Worm (Caenorhabditis elegans) whole organism, L4 larva: ENCODE data around the gene Y46G5A.39.

Experiments used
- F49E8.2 ChIP-seq: sonication (generic microtip); optimal IDR thresholded peaks from 2 replicates; lab custom pipeline; 2016; ENCODE audit warnings: missing compliant biosample characterization, mild to moderate bottlenecking, missing genetic modification characterization, borderline replicate concordance
- R02D3.7 ChIP-seq: fragments of 150-350 bp; sonication (generic microtip); optimal IDR thresholded peaks from 3 replicates; lab custom pipeline; 2014; ENCODE audit warnings: missing biosample characterization, missing genetic modification characterization
- Y105C5A.15 ChIP-seq: fragments of 200-800 bp; sonication (Bioruptor generic); IDR thresholded peaks from 2 replicates; pipeline ENCODE4 v1.3.6; 2022; ENCODE audit warnings: missing genetic modification characterization, missing compliant biosample characterization
- Y75B8A.6 ChIP-seq: fragments of 200-800 bp; sonication (Bioruptor generic); IDR thresholded peaks from 2 replicates; pipeline ENCODE4 v1.3.6; 2022; ENCODE audit warnings: missing genetic modification reagents, missing genetic modification characterization, missing compliant biosample characterization
- ZK337.2 ChIP-seq: fragments of 200-800 bp; sonication (Bioruptor generic); IDR thresholded peaks from 2 replicates; pipeline ENCODE4 v1.3.6; 2022; ENCODE audit warnings: missing genetic modification reagents, missing genetic modification characterization, missing compliant biosample characterization
- ZK546.5 ChIP-seq, 2 experiments: sonication (generic microtip); optimal IDR thresholded peaks; 2 replicates each; lab custom pipeline; 2017; ENCODE audit warnings: missing biosample characterization in 2 of 2, missing genetic modification characterization in 2 of 2
- aly-2 ChIP-seq: sonication (generic microtip); optimal IDR thresholded peaks from 2 replicates; lab custom pipeline; 2018; ENCODE audit warnings: missing biosample characterization, missing genetic modification characterization
- ceh-28 ChIP-seq: fragments of 150-350 bp; optimal IDR thresholded peaks from 2 replicates; lab custom pipeline; 2014; ENCODE audit warnings: missing biosample characterization, missing genetic modification reagents, missing genetic modification characterization
- ceh-44 ChIP-seq: fragments of 200-800 bp; sonication (Bioruptor generic); IDR thresholded peaks from 2 replicates; pipeline ENCODE4 v1.3.6; 2022; ENCODE audit warnings: missing genetic modification reagents, missing genetic modification characterization, missing compliant biosample characterization
- cey-2 ChIP-seq: sonication (generic microtip); optimal IDR thresholded peaks from 3 replicates; lab custom pipeline; 2017; ENCODE audit warnings: missing genetic modification characterization, mild to moderate bottlenecking, missing compliant biosample characterization, antibody characterized with exemption, borderline replicate concordance; ENCODE audit not compliant: insufficient read depth
- ctbp-1 ChIP-seq: fragments of 200-800 bp; sonication (Bioruptor generic); IDR thresholded peaks from 2 replicates; pipeline ENCODE4 v1.3.6; 2022; ENCODE audit warnings: missing genetic modification reagents, missing genetic modification characterization, missing compliant biosample characterization
- daf-16 ChIP-seq, 3 experiments: sonication (generic microtip); optimal IDR thresholded peaks; 2 replicates each; lab custom pipeline; 2016 to 2017; ENCODE audit warnings: missing genetic modification characterization in 3 of 3, missing genetic modification reagents in 3 of 3, mild to moderate bottlenecking in 2 of 3, missing compliant biosample characterization in 2 of 3, missing biosample characterization in 1 of 3, moderate library complexity in 1 of 3
- dmd-6 ChIP-seq: fragments of 200-800 bp; sonication (Bioruptor generic); IDR thresholded peaks from 2 replicates; pipeline ENCODE4 v1.3.6; 2022; ENCODE audit warnings: missing genetic modification reagents, missing genetic modification characterization, missing compliant biosample characterization
- dmd-9 ChIP-seq: fragments of 200-800 bp; sonication (Bioruptor generic); IDR thresholded peaks from 2 replicates; pipeline ENCODE4 v1.3.6; 2022; ENCODE audit warnings: missing genetic modification reagents, missing genetic modification characterization, missing compliant biosample characterization
- duxl-1 ChIP-seq: sonication (generic microtip); optimal IDR thresholded peaks from 2 replicates; lab custom pipeline; 2016; ENCODE audit warnings: mild to moderate bottlenecking, missing genetic modification characterization, moderate library complexity, missing compliant biosample characterization; ENCODE audit not compliant: poor library complexity
- fos-1 ChIP-seq: fragments of 150-350 bp; optimal IDR thresholded peaks from 2 replicates; lab custom pipeline; 2014; ENCODE audit warnings: missing biosample characterization, missing genetic modification characterization
- gei-8 ChIP-seq: fragments of 200-800 bp; sonication (Bioruptor generic); optimal IDR thresholded peaks from 2 replicates; lab custom pipeline; 2018; ENCODE audit warnings: mild to moderate bottlenecking, missing genetic modification characterization, missing compliant biosample characterization
- hif-1 ChIP-seq, 2 experiments: sonication (generic microtip); optimal IDR thresholded peaks; 2 replicates each; lab custom pipeline; 2016 to 2017; ENCODE audit warnings: missing compliant biosample characterization in 2 of 2, missing genetic modification characterization in 2 of 2, missing genetic modification reagents in 2 of 2, missing genotype in 2 of 2, mild to moderate bottlenecking in 1 of 2
- lim-7 ChIP-seq: fragments of 200-800 bp; sonication (Bioruptor generic); IDR thresholded peaks from 2 replicates; pipeline ENCODE4 v1.3.6; 2022; ENCODE audit warnings: missing genetic modification characterization, missing compliant biosample characterization
- lin-13 ChIP-seq: fragments of 150-350 bp; optimal IDR thresholded peaks from 2 replicates; lab custom pipeline; 2014; ENCODE audit warnings: missing biosample characterization, missing genetic modification reagents, missing genetic modification characterization
- lin-39 ChIP-seq: fragments of 150-350 bp; optimal IDR thresholded peaks from 2 replicates; lab custom pipeline; 2014; ENCODE audit warnings: missing biosample characterization, missing genetic modification reagents, missing genetic modification characterization
- lir-3 ChIP-seq: sonication (generic microtip); optimal IDR thresholded peaks from 2 replicates; lab custom pipeline; 2016; ENCODE audit warnings: mild to moderate bottlenecking, missing genetic modification characterization, missing compliant biosample characterization
- lsy-2 ChIP-seq, 2 experiments: fragments of 150-350 bp in 1 of 2; sonication (generic microtip) in 1 of 2; optimal IDR thresholded peaks; 2 replicates each; lab custom pipeline; 2014 to 2017; ENCODE audit warnings: missing biosample characterization in 2 of 2, missing genetic modification characterization in 2 of 2
- mdt-29 ChIP-seq: fragments of 200-800 bp; sonication (Bioruptor generic); IDR thresholded peaks from 2 replicates; pipeline ENCODE4 v1.3.6; 2022; ENCODE audit warnings: missing genetic modification reagents, missing genetic modification characterization, missing compliant biosample characterization
- mxl-3 ChIP-seq: fragments of 200-800 bp; sonication (Bioruptor generic); optimal IDR thresholded peaks from 2 replicates; lab custom pipeline; 2018; ENCODE audit warnings: mild to moderate bottlenecking, missing genetic modification characterization, missing compliant biosample characterization
- nhr-102 ChIP-seq: sonication (generic microtip); optimal IDR thresholded peaks from 2 replicates; lab custom pipeline; 2016; ENCODE audit warnings: mild to moderate bottlenecking, missing genetic modification characterization, moderate library complexity, missing compliant biosample characterization
- nhr-11 ChIP-seq: fragments of 150-350 bp; optimal IDR thresholded peaks from 2 replicates; lab custom pipeline; 2014; ENCODE audit warnings: missing biosample characterization, missing genetic modification characterization
- nhr-28 ChIP-seq: fragments of 150-350 bp; optimal IDR thresholded peaks from 2 replicates; lab custom pipeline; 2014; ENCODE audit warnings: missing biosample characterization, missing genetic modification characterization
- nhr-42 ChIP-seq: fragments of 200-800 bp; sonication (Bioruptor generic); IDR thresholded peaks from 2 replicates; pipeline ENCODE4 v1.3.6; 2022; ENCODE audit warnings: missing genetic modification characterization, missing compliant biosample characterization
- nhr-48 ChIP-seq: sonication (generic microtip); optimal IDR thresholded peaks from 2 replicates; lab custom pipeline; 2016; ENCODE audit warnings: mild to moderate bottlenecking, missing genetic modification characterization, missing compliant biosample characterization
- nhr-6 ChIP-seq: fragments of 150-350 bp; optimal IDR thresholded peaks from 2 replicates; lab custom pipeline; 2014; ENCODE audit warnings: missing biosample characterization, missing genetic modification characterization
- nhr-77 ChIP-seq: fragments of 150-350 bp; optimal IDR thresholded peaks from 2 replicates; lab custom pipeline; 2014; ENCODE audit warnings: missing biosample characterization, missing genetic modification characterization
- pha-4 ChIP-seq, 2 experiments: fragments of 150-350 bp in 1 of 2; fragments of 200-800 bp in 1 of 2; sonication (Bioruptor generic) in 1 of 2; IDR thresholded peaks in 1 of 2; optimal IDR thresholded peaks in 1 of 2; 2 replicates each; pipeline versions ENCODE4 v1.3.6 to Lab custom; 2014 to 2022; ENCODE audit warnings: missing genetic modification characterization in 2 of 2, missing genetic modification reagents in 2 of 2, missing biosample characterization in 1 of 2, missing compliant biosample characterization in 1 of 2
- sdz-12 ChIP-seq: fragments of 200-800 bp; sonication (Bioruptor generic); optimal IDR thresholded peaks from 2 replicates; lab custom pipeline; 2018; ENCODE audit warnings: mild to moderate bottlenecking, missing genetic modification characterization, missing compliant biosample characterization
- set-16 ChIP-seq: fragments of 200-800 bp; sonication (Bioruptor generic); IDR thresholded peaks from 2 replicates; pipeline ENCODE4 v1.3.6; 2022; ENCODE audit warnings: missing genetic modification reagents, missing genetic modification characterization, missing compliant biosample characterization
- skn-1 ChIP-seq: fragments of 150-350 bp; optimal IDR thresholded peaks from 2 replicates; lab custom pipeline; 2014; ENCODE audit warnings: missing biosample characterization, missing genetic modification characterization
- snpc-1.2 ChIP-seq: fragments of 200-800 bp; sonication (Bioruptor generic); IDR thresholded peaks from 2 replicates; pipeline ENCODE4 v1.3.6; 2022; ENCODE audit warnings: missing genetic modification reagents, missing genetic modification characterization, missing compliant biosample characterization
- spr-3 ChIP-seq: fragments of 200-800 bp; sonication (Bioruptor generic); optimal IDR thresholded peaks from 2 replicates; lab custom pipeline; 2018; ENCODE audit warnings: mild to moderate bottlenecking, missing genetic modification characterization, missing compliant biosample characterization
- tag-97 ChIP-seq: fragments of 200-800 bp; sonication (Bioruptor generic); IDR thresholded peaks from 2 replicates; pipeline ENCODE4 v1.3.6; 2022; ENCODE audit warnings: missing genetic modification characterization, missing compliant biosample characterization
- unc-130 ChIP-seq: sonication (generic microtip); optimal IDR thresholded peaks from 2 replicates; lab custom pipeline; 2016; ENCODE audit warnings: missing genetic modification reagents, missing genetic modification characterization, missing compliant biosample characterization
- unc-39 ChIP-seq: sonication (generic microtip); optimal IDR thresholded peaks from 2 replicates; lab custom pipeline; 2017; ENCODE audit warnings: missing biosample characterization, missing genetic modification characterization
- zip-2 ChIP-seq: fragments of 150-350 bp; optimal IDR thresholded peaks from 2 replicates; lab custom pipeline; 2014; ENCODE audit warnings: missing biosample characterization, missing genetic modification characterization
- ztf-11 ChIP-seq: fragments of 150-350 bp; optimal IDR thresholded peaks from 2 replicates; lab custom pipeline; 2014; ENCODE audit warnings: missing biosample characterization, missing genetic modification characterization
- ztf-7 ChIP-seq: fragments of 150-350 bp; optimal IDR thresholded peaks from 2 replicates; lab custom pipeline; 2014; ENCODE audit warnings: missing biosample characterization, missing genetic modification characterization

The Y46G5A.39 gene

ce11 chrII:12799927-12800522, 46.4 kb upstream of the Y46G5A.39 start (continued):
- no peak for TF ChIP-seq ztf-7 (tag; lab: Kevin White, UChicago)
- TF ChIP-seq lim-7 (GFP tag; lab: Robert Waterston, UW) = no peak
- no peak for TF ChIP-seq zip-2 (tag; lab: Kevin White, UChicago)
- no peak for TF ChIP-seq skn-1 (tag; lab: Kevin White, UChicago)
- TF ChIP-seq ceh-44 = no peak
- TF ChIP-seq nhr-48 (tag; lab: Kevin White, UChicago) = no peak
- TF ChIP-seq ctbp-1 (GFP tag; lab: Robert Waterston, UW) = no peak

DNA sequence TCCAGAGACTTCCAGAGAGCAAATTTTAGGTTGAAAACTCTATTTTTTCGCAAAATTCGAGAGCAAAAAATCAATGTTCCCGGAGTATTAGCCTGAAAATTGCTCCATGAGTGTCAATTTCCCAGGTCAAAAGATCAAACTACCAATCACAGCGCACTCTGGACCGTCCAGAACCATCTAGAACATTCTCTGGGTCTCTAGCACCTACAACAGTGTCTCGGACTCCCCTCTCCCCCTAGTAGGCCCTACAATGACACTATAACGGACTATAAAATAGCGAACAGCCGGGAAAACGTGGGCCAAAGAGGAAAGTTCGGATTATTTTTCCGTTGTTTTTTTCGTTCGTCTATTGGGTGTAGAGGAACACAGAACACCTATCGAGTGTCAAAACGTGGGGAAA, 45.7 kb upstream of the Y46G5A.39 start:
- TF ChIP-seq mdt-29 (GFP tag; lab: Robert Waterston, UW) (peak; percentile 56; the same call in 1 of the 2 replicates), ctbp-1 (GFP tag; lab: Robert Waterston, UW) (0 out of 2 replicates have a peak, but pooled peaks have one; percentile 8), set-16 (no peak), nhr-28 (tag; lab: Kevin White, UChicago) (peak; percentile 13), duxl-1 (tag; lab: Kevin White, UChicago) (no peak)

- peak; percentile 91 for TF ChIP-seq nhr-102 (tag; lab: Kevin White, UChicago)
- TF ChIP-seq sdz-12 (GFP tag; lab: Kevin White, UChicago) = no peak
- TF ChIP-seq Y75B8A.6 (GFP tag; lab: Robert Waterston, UW) = peak; percentile 57; the same call in 1 of the 2 replicates
- TF ChIP-seq lir-3 (tag; lab: Kevin White, UChicago) = no peak
- TF ChIP-seq nhr-6 (tag; lab: Kevin White, UChicago) = peak; percentile 84
- TF ChIP-seq lsy-2 (tag; optimal IDR thresholded peaks at IDR 0.05; lab: Kevin White, UChicago) = peak; percentile 33 to 76
- peak; percentile 84 for TF ChIP-seq mxl-3
- peak; percentile 78 for TF ChIP-seq pha-4 (GFP tag; IDR thresholded peaks at IDR 0.05; lab: Robert Waterston, UW)
- TF ChIP-seq pha-4 (tag; optimal IDR thresholded peaks at IDR 0.05; lab: Kevin White, UChicago) = no peak
- peak; percentile 16 for TF ChIP-seq ztf-7 (tag; lab: Kevin White, UChicago)
- peak; percentile 66 to 92 for TF ChIP-seq daf-16 (GFP tag; optimal IDR thresholded peaks at IDR 0.05; lab: Kevin White, UChicago)
- peak; percentile 89 for TF ChIP-seq daf-16 (tag; optimal IDR thresholded peaks at IDR 0.05; lab: Kevin White, UChicago)
- no peak for TF ChIP-seq ceh-28
- peak; percentile 22 for TF ChIP-seq cey-2 (tag; lab: Kevin White, UChicago)
- no peak for TF ChIP-seq unc-130
- TF ChIP-seq ZK337.2 (GFP tag; lab: Robert Waterston, UW) = no peak
- no peak for TF ChIP-seq aly-2
- peak in 1 of 2 experiments; percentile 73 for TF ChIP-seq hif-1 (tag; optimal IDR thresholded peaks at IDR 0.05; lab: Kevin White, UChicago)
- TF ChIP-seq unc-39 (tag; lab: Kevin White, UChicago) = no peak
- TF ChIP-seq dmd-6 (GFP tag; lab: Robert Waterston, UW) = peak; percentile 96
- no peak for TF ChIP-seq Y105C5A.15
- peak; percentile 48 for TF ChIP-seq gei-8 (GFP tag; lab: Kevin White, UChicago)
- TF ChIP-seq mdt-29 (GFP tag; lab: Robert Waterston, UW) = peak; percentile 94
- TF ChIP-seq spr-3 (GFP tag; lab: Kevin White, UChicago) = peak; percentile 80
- TF ChIP-seq dmd-9 (GFP tag; lab: Robert Waterston, UW) = peak; percentile 11; the same call in 1 of the 2 replicates
- no peak for TF ChIP-seq lim-7 (GFP tag; lab: Robert Waterston, UW)
- peak; percentile 79 for TF ChIP-seq nhr-77 (tag; lab: Kevin White, UChicago)
- TF ChIP-seq nhr-42 (GFP tag; lab: Robert Waterston, UW) = peak; percentile 80; the same call in 1 of the 2 replicates
- TF ChIP-seq lin-13 (GFP tag; lab: Kevin White, UChicago) = peak; percentile 56
- peak; percentile 89 for TF ChIP-seq nhr-11 (tag; lab: Kevin White, UChicago)
- TF ChIP-seq F49E8.2 (tag; lab: Kevin White, UChicago) = no peak
- no peak for TF ChIP-seq ztf-11 (tag; lab: Kevin White, UChicago)
- peak; percentile 56 for TF ChIP-seq snpc-1.2 (GFP tag; lab: Robert Waterston, UW)
- TF ChIP-seq ZK546.5 (tag; optimal IDR thresholded peaks at IDR 0.05; lab: Kevin White, UChicago) = no peak
- TF ChIP-seq R02D3.7 = no peak
- no peak for TF ChIP-seq lin-39 (tag; lab: Kevin White, UChicago)
- no peak for TF ChIP-seq tag-97 (GFP tag; lab: Robert Waterston, UW)
- TF ChIP-seq fos-1 (tag; lab: Kevin White, UChicago) = no peak
- TF ChIP-seq nhr-48 (tag; lab: Kevin White, UChicago) = peak; percentile 91
These were observed 45.2 kb upstream of the Y46G5A.39 start for ce11 chrII:12798814-12799213.
